Worm (Caenorhabditis elegans) whole organism, L4/young adult: ENCODE data around the gene tomm-70.

Source experiments
- W03F9.2 ChIP-seq: fragments of 150-350 bp; optimal IDR thresholded peaks from 2 replicates; lab custom pipeline; 2014; ENCODE audit warnings: missing biosample characterization, missing genetic modification characterization
- him-1 ChIP-seq: sonication (generic microtip); optimal IDR thresholded peaks from 2 replicates; lab custom pipeline; 2016; ENCODE audit warnings: missing genotype, missing genetic modification reagents, missing genetic modification characterization, missing compliant biosample characterization

DNA sequence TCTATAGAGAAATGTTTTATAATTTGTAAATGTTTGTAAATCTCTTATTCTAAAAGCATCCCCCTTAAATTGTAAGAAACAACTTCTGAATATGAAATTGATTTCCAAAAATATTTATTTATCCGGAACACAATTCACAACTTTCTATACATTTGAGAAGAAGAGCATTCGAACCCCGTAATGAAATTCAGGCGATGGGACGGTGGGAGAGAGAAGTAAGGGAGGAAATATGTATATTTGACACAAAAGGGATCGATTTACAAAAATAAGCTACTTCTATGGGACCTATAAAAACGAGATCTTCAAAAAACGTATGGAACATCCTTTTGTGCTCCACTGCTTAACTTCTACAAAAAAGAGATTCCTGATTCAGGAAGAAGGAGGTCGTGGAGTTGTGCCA lies 29.3 kb downstream of the tomm-70 start:
- TF ChIP-seq him-1 (tag; lab: Kevin White, UChicago) (no peak), W03F9.2 (tag; lab: Kevin White, UChicago) (no peak)
